Worm (Caenorhabditis elegans) whole organism, dauer: ENCODE measurements around the gene zyg-9.

ENCODE experiments used
- unc-62 ChIP-seq: sonication (generic microtip); optimal IDR thresholded peaks from 2 replicates; lab custom pipeline; 2017; ENCODE audit warnings: missing biosample characterization, missing genetic modification reagents, missing genetic modification characterization

The zyg-9 gene

DNA sequence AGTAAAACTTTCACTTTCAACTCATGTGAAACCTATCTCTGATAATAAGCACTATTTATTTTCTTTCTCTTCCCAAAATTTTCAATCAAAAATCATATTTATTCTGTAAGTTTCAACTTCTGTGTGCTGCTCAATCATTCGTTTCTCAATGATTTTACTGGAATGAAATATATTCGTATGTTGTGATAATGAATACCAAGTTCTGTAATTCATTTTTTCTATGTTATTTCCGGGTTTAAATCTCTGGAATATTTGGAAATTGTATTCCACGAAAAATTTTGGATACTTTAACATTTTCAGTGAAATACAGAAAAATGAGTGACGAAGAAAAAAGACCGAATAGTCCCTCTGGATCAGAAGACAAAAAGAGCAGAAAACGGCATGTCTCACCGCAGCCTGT lies 10.2 kb downstream of the zyg-9 start, which contains the start of gene M05D6.2:
M05D6.2 (plus strand) TSS at position 301 of the 400 bp plus-strand sequence.
- no peak for TF ChIP-seq unc-62 (GFP tag; lab: Kevin White, UChicago)

DNA sequence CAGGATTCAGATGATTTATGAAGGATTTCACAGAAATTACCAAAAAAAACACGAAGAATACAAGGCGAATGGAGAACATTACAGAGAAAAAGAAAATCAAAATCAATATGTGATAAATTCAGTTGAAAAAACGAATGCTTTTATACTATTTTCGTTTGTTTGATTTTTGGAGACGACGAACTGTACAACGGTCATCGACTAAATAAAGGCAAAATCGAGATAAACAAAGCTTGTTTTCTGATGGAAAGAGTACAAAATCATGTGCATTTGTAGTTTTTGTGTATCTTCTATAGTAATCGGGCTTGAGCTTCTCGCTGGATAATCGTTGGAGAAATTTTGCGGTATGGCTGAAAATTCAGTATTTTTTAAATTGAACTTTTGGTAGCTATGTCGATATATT lies 13.5 kb downstream of the zyg-9 start, which contains the start of gene M05D6.8:
M05D6.8 (minus strand) TSS at position 101 of the 400 bp plus-strand sequence.
- TF ChIP-seq unc-62 (GFP tag; lab: Kevin White, UChicago): no peak

ce11 chrII:8472916-8473315 lies 15.3 kb downstream of the zyg-9 start:
- TF ChIP-seq unc-62 (GFP tag; lab: Kevin White, UChicago): no peak

DNA sequence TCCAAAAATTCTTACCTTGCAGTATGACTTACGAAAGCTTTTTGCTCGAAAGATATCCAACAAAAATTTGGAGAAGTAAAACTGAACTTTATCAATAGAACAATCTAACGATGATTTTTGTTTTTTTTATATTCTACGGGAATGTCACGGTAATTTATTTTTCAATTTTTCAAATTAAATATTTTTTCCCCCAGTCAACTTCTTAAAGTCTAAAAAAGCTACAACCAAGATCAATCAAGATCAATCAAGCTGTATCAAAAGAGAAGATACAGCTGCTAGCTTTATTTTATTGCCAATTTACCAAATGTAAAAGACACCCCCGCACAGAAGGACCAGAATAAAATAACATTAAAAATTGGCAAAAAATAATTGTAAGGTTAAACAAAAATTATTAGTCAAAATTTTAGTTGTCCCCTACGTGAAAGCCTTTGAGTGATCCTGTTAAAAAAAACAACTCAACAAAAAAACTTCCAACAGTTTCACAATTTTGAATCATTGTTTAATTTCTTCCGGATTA lies 17.7 kb downstream of the zyg-9 start, which contains the start of the genes M05D6.1 and M05D6.3:
M05D6.1 (minus strand) TSS at position 101 of the 517 bp plus-strand sequence.
M05D6.3 (plus strand) TSS at position 467 of the 517 bp plus-strand sequence.
- no peak for TF ChIP-seq unc-62 (GFP tag; lab: Kevin White, UChicago)

- TF ChIP-seq unc-62 (GFP tag; lab: Kevin White, UChicago): no peak
These were observed 21.7 kb downstream of the zyg-9 start for ce11 chrII:8479337-8479736.

ce11 chrII:8480166-8480565 lies 22.5 kb downstream of the zyg-9 start, which contains the start of gene lact-4:
TSS of gene lact-4 (minus strand) at chrII:8480478.
- TF ChIP-seq unc-62 (GFP tag; lab: Kevin White, UChicago): no peak

ce11 chrII:8481033-8481708 lies 23.6 kb downstream of the zyg-9 start:
- TF ChIP-seq unc-62 (GFP tag; lab: Kevin White, UChicago): no peak

DNA sequence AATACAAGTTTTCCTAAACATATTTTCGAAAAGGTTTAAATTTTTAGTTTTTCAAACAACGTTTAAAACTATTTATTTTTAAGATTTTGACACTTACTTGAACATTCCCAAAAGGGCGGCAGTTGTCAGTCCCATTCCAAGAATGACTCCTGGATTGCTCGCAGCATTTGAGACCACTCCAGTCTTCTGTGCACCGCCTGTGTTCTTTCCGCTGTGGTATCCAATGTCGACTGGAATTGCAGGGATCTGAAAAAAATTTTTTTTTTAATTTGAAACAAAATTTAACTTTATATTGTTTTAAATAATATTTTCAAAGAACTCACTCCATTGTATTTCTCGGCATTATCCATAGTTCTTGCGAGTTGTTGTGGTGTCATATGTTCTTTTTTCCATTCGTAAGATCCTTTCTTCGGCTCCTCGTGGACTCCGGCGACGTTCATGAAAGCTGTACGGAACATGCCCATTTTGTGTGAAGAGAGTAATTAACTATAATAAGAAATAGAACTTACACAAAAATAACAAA lies 24.2 kb downstream of the zyg-9 start, which contains the start of gene M05D6.5:
M05D6.5 (minus strand) TSS at position 473 of the 523 bp plus-strand sequence.
- no peak for TF ChIP-seq unc-62 (GFP tag; lab: Kevin White, UChicago)

ce11 chrII:8483124-8483792 lies 25.6 kb downstream of the zyg-9 start:
- TF ChIP-seq unc-62 (GFP tag; lab: Kevin White, UChicago): no peak

- TF ChIP-seq unc-62 (GFP tag; lab: Kevin White, UChicago): no peak
These were observed 26.2 kb downstream of the zyg-9 start, which contains the start of gene taap-1 for ce11 chrII:8483793-8484186. TSS of gene taap-1 (minus strand) at chrII:8483871.

- TF ChIP-seq unc-62 (GFP tag; lab: Kevin White, UChicago): no peak
These were observed 26.9 kb downstream of the zyg-9 start for ce11 chrII:8484546-8484945.

ce11 chrII:8485603-8486002 lies 28.0 kb downstream of the zyg-9 start, which contains the start of gene gbh-2:
TSS of gene gbh-2 (plus strand) at chrII:8485879.
- no peak for TF ChIP-seq unc-62 (GFP tag; lab: Kevin White, UChicago)

ce11 chrII:8488123-8488522 lies 30.5 kb downstream of the zyg-9 start:
- TF ChIP-seq unc-62 (GFP tag; lab: Kevin White, UChicago): no peak

ce11 chrII:8494228-8494717 lies 36.7 kb downstream of the zyg-9 start, which contains the start of gene M05D6.9:
TSS of gene M05D6.9 (plus strand) at chrII:8494278.
- TF ChIP-seq unc-62 (GFP tag; lab: Kevin White, UChicago): no peak

ce11 chrII:8496184-8496583 lies 38.6 kb downstream of the zyg-9 start:
- TF ChIP-seq unc-62 (GFP tag; lab: Kevin White, UChicago): no peak
